Worm (Caenorhabditis elegans): ENCODE data around the gene kin-21.

DNA sequence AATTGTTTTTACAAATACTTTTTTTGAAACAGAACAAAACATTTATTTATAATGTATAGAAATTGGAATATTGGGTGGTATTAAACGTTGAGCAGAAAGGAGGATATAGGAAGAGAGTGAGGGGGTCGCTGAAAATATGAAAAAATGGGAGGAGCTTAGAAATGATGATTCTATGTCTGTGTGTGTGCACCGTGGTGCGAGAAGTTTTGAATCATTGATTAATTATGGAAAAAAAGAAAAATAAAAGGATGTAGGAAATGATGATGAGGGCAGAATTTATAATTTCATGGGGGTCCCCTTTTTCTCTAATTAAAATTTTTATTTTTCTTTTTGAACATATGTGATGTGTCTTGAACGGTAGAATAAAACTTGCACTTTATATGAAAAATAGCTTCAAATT is 48.0 kb upstream of the kin-21 start, which contains the start of gene sre-4:
- TF ChIP-seq klf-2 (GFP tag; conservative IDR thresholded peaks at IDR 0.05) = no peak
- TF ChIP-seq T22C8.4 (GFP tag; IDR thresholded peaks at IDR 0.05) = no peak
- TF ChIP-seq tab-1 (GFP tag; IDR thresholded peaks at IDR 0.05) = no peak
- TF ChIP-seq flt-1 (GFP tag; IDR thresholded peaks at IDR 0.05) = no peak
- no peak for TF ChIP-seq cog-1 (tag; optimal IDR thresholded peaks at IDR 0.05)

Measured in whole organism, midembryonic.